Worm (Caenorhabditis elegans) whole organism, early embryonic: ENCODE data around the gene pitr-6.

ENCODE experiments used
- B0310.2 ChIP-seq: sonication (generic microtip); optimal IDR thresholded peaks from 2 replicates; lab custom pipeline; 2016; ENCODE audit warnings: mild to moderate bottlenecking, missing genetic modification characterization, missing compliant biosample characterization
- ama-1 ChIP-seq: fragments of 150-350 bp; optimal IDR thresholded peaks from 2 replicates; lab custom pipeline; 2014
- ceh-13 ChIP-seq: fragments of 200-800 bp; sonication (Bioruptor generic); optimal IDR thresholded peaks from 2 replicates; lab custom pipeline; 2018; ENCODE audit warnings: mild to moderate bottlenecking, missing genetic modification characterization, missing compliant biosample characterization
- ceh-36 ChIP-seq: sonication (generic microtip); optimal IDR thresholded peaks from 2 replicates; lab custom pipeline; 2016; ENCODE audit warnings: missing genetic modification characterization, inconsistent platforms, missing compliant biosample characterization
- ets-7 ChIP-seq: sonication (generic microtip); optimal IDR thresholded peaks from 2 replicates; lab custom pipeline; 2016; ENCODE audit warnings: missing genotype, missing genetic modification characterization, missing compliant biosample characterization
- hnd-1 ChIP-seq: sonication (generic microtip); optimal IDR thresholded peaks from 2 replicates; lab custom pipeline; 2016; ENCODE audit warnings: missing genetic modification characterization, missing compliant biosample characterization
- pes-1 ChIP-seq: fragments of 200-800 bp; sonication (Bioruptor generic); IDR thresholded peaks from 2 replicates; pipeline ENCODE4 v1.3.6; 2022; ENCODE audit warnings: missing genetic modification reagents, missing genetic modification characterization, missing compliant biosample characterization
- tbx-11 ChIP-seq: fragments of 200-800 bp; sonication (Bioruptor generic); IDR thresholded peaks from 2 replicates; pipeline ENCODE4 v1.3.6; 2022; ENCODE audit warnings: missing genetic modification characterization, missing compliant biosample characterization
- tbx-37 ChIP-seq: fragments of 200-800 bp; sonication (Bioruptor generic); conservative IDR thresholded peaks from 2 replicates; pipeline ENCODE4 v1.3.6; 2022; ENCODE audit warnings: missing genetic modification reagents, missing genetic modification characterization, missing compliant biosample characterization
- tra-4 ChIP-seq: sonication (generic microtip); optimal IDR thresholded peaks from 2 replicates; lab custom pipeline; 2017; ENCODE audit warnings: missing genetic modification characterization, missing compliant biosample characterization

DNA sequence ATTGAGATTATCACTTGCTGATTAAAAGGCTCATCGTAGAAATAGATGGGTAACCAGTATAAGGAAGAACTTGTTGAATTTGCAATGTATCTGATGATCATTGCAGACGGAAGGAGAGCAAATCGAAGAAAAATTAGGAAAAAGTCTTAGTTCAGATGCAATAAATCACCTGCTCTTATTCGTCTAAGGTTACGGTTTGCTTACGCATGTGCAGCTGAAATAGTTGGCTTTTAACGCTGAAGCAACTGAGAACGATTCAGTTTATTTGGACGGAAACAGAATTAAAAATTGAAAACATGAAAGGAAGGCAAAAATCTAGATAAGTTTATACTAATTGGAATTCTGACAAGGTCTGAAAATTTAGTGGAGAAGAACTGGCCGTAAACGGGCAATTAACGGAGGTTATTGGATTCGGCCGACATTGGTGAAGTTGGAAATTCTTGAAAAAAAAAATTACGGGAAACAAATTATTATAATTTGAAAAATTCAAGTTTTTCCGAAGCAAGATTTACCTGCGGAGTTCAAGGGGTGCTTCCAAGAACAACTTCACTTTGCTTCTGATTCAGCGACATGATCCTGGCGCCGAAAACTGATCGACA, 7.7 kb downstream of the pitr-6 start, which contains the start of the genes sre-35 and sre-33:
- TF ChIP-seq ets-7 (no peak), tbx-37 (no peak), ceh-13 (GFP tag; lab: Kevin White, UChicago) (no peak), tra-4 (tag; lab: Kevin White, UChicago) (no peak), ceh-36 (no peak), ama-1 (no peak), hnd-1 (no peak), tbx-11 (no peak), B0310.2 (no peak), pes-1 (GFP tag; lab: Robert Waterston, UW) (no peak)
